4 worm cellular contexts compared by ENCODE assay signal in the genomic region with DNA sequence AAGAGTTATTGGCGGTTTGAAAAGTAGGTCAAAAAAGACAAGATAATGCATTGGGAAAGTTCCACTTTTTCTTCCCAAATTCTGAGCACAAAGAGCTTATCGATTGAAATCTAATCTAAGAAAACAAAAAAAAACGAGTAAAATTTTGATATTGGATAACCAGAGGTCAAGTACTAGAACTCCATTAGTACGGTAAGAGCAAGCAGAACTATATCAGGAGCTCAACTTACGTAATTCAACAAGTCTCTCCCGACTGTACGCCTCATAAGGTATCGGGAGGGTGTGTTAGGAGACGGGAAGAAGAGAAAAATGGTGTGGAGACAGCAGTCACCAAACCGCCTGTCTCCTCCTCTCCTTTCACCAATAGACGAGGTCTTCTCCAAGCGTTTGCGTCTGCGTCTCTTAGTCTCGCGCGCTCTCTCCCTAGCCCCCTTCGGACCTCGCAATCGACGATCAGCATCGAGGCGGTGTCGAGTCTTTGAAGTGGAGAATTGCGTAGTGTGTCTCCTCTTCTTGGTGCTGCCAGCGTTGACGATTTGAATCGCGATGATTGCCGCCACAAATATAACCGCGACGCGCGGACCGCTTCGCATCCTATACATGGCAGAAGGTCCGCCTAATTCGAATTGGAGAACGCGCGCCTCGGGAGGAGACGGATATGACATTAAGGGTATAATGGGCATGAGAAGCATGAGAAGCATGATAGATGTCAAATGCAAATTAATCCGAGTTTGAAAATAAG.
TF ChIP-seq lines count a peak whose summit lies in the region.

Gene F54D5.5 (minus strand): TSS at position 51 of the 742 bp plus-strand sequence.

TF ChIP-seq in whole organism, L2 larva, 48 proteins besides CTCF, POLR2A, EP300 and RAD21 (continues in another document):
- TF ChIP-seq egl-27 (tag; optimal IDR thresholded peaks at IDR 0.05; lab: Kevin White, UChicago) (no peak), nhr-25 (tag; optimal IDR thresholded peaks at IDR 0.05; lab: Kevin White, UChicago) (no peak), unc-62 (GFP tag; optimal IDR thresholded peaks at IDR 0.05; lab: Kevin White, UChicago) (no peak), ztf-11 (tag; optimal IDR thresholded peaks at IDR 0.05; lab: Kevin White, UChicago) (no peak), fos-1 (tag; optimal IDR thresholded peaks at IDR 0.05; lab: Kevin White, UChicago) (no peak), C34F6.9 (tag; optimal IDR thresholded peaks at IDR 0.05; lab: Kevin White, UChicago) (peak; percentile 7), elt-1 (tag; optimal IDR thresholded peaks at IDR 0.05; lab: Kevin White, UChicago) (no peak), nhr-23 (tag; optimal IDR thresholded peaks at IDR 0.05; lab: Kevin White, UChicago) (no peak), ama-1 (optimal IDR thresholded peaks at IDR 0.05; lab: Kevin White, UChicago) (no peak), sma-3 (GFP tag; optimal IDR thresholded peaks at IDR 0.05; lab: Kevin White, UChicago) (no peak), nhr-129 (tag; optimal IDR thresholded peaks at IDR 0.05; lab: Kevin White, UChicago) (peak; percentile 54), mab-5 (tag; optimal IDR thresholded peaks at IDR 0.05; lab: Kevin White, UChicago) (peak; percentile 2), nhr-12 (tag; optimal IDR thresholded peaks at IDR 0.05; lab: Kevin White, UChicago) (no peak), nhr-10 (tag; optimal IDR thresholded peaks at IDR 0.05; lab: Kevin White, UChicago) (no peak), F13H6.1 (tag; optimal IDR thresholded peaks at IDR 0.05; lab: Kevin White, UChicago) (peak; percentile 5), sma-9 (GFP tag; optimal IDR thresholded peaks at IDR 0.05; lab: Kevin White, UChicago) (no peak), sma-9 (tag; optimal IDR thresholded peaks at IDR 0.05; lab: Kevin White, UChicago) (no peak), lin-11 (tag; optimal IDR thresholded peaks at IDR 0.05; lab: Kevin White, UChicago) (peak; percentile 33), unc-39 (tag; optimal IDR thresholded peaks at IDR 0.05; lab: Kevin White, UChicago) (no peak), unc-55 (GFP tag; optimal IDR thresholded peaks at IDR 0.05; lab: Kevin White, UChicago) (peak; percentile 34), nhr-6 (tag; optimal IDR thresholded peaks at IDR 0.05; lab: Kevin White, UChicago) (no peak), nhr-77 (tag; optimal IDR thresholded peaks at IDR 0.05; lab: Kevin White, UChicago) (no peak)

TF ChIP-seq in whole organism, L4 larva, 104 proteins besides CTCF, POLR2A, EP300 and RAD21:
- TF ChIP-seq lin-1 (GFP tag; IDR thresholded peaks at IDR 0.05; lab: Robert Waterston, UW) = no peak
- TF ChIP-seq nhr-48 (tag; optimal IDR thresholded peaks at IDR 0.05; lab: Kevin White, UChicago) = no peak
- no peak for TF ChIP-seq mdl-1 (tag; optimal IDR thresholded peaks at IDR 0.05; lab: Kevin White, UChicago)
- TF ChIP-seq nhr-6 (tag; optimal IDR thresholded peaks at IDR 0.05; lab: Kevin White, UChicago) = peak; percentile 37
- TF ChIP-seq egl-43 (GFP tag; IDR thresholded peaks at IDR 0.05; lab: Robert Waterston, UW) = peak; percentile 69; the same call in 1 of the 2 replicates
- 0 out of 4 replicates have a peak, but pooled peaks of 1 of the 2 experiments have one; percentile 60 for TF ChIP-seq madf-5 (GFP tag; IDR thresholded peaks at IDR 0.05; lab: Robert Waterston, UW)
- no peak for TF ChIP-seq daf-12 (tag; optimal IDR thresholded peaks at IDR 0.05; lab: Kevin White, UChicago)
- TF ChIP-seq nhr-11 (tag; optimal IDR thresholded peaks at IDR 0.05; lab: Kevin White, UChicago) = no peak
- TF ChIP-seq mxl-2 (GFP tag; conservative IDR thresholded peaks at IDR 0.05; lab: Robert Waterston, UW) = no peak
- no peak for TF ChIP-seq nhr-77 (tag; optimal IDR thresholded peaks at IDR 0.05; lab: Kevin White, UChicago)
- TF ChIP-seq ceh-28 (tag; optimal IDR thresholded peaks at IDR 0.05; lab: Kevin White, UChicago) = no peak
- no peak for TF ChIP-seq mxl-3 (GFP tag; optimal IDR thresholded peaks at IDR 0.05; lab: Kevin White, UChicago)
- no peak for TF ChIP-seq ztf-7 (tag; optimal IDR thresholded peaks at IDR 0.05; lab: Kevin White, UChicago)
- TF ChIP-seq unc-62 (GFP tag; optimal IDR thresholded peaks at IDR 0.05 in 1 of 2; lab: Kevin White, UChicago) = peak in 1 of 2 experiments; percentile 31
- TF ChIP-seq unc-62 (tag; optimal IDR thresholded peaks at IDR 0.05; lab: Kevin White, UChicago) = no peak
- TF ChIP-seq set-16 (GFP tag; IDR thresholded peaks at IDR 0.05; lab: Robert Waterston, UW) = peak; percentile 68
- no peak for TF ChIP-seq lin-39 (tag; optimal IDR thresholded peaks at IDR 0.05; lab: Kevin White, UChicago)
- TF ChIP-seq aha-1 (tag; lab: Kevin White, UChicago) = peak; percentile 43
- TF ChIP-seq Y105C5A.15 (GFP tag; IDR thresholded peaks at IDR 0.05; lab: Robert Waterston, UW) = no peak

TF ChIP-seq in whole organism, late embryonic, 69 proteins besides CTCF, POLR2A, EP300 and RAD21:
- TF ChIP-seq ceh-34 (tag; optimal IDR thresholded peaks at IDR 0.05; lab: Kevin White, UChicago) = peak; percentile 68
- peak; percentile 87 for TF ChIP-seq unc-42 (tag; optimal IDR thresholded peaks at IDR 0.05; lab: Kevin White, UChicago)
- peak; percentile 66 for TF ChIP-seq ref-2 (tag; optimal IDR thresholded peaks at IDR 0.05; lab: Kevin White, UChicago)
- TF ChIP-seq rnt-1 (tag; optimal IDR thresholded peaks at IDR 0.05; lab: Kevin White, UChicago) = peak; percentile 58
- TF ChIP-seq tbx-7 (tag; optimal IDR thresholded peaks at IDR 0.05; lab: Kevin White, UChicago) = peak; percentile 9
- peak; percentile 34 for TF ChIP-seq sdc-2 (tag; optimal IDR thresholded peaks at IDR 0.05; lab: Kevin White, UChicago)
- no peak for TF ChIP-seq npax-4 (tag; optimal IDR thresholded peaks at IDR 0.05; lab: Kevin White, UChicago)
- TF ChIP-seq ceh-14 (tag; optimal IDR thresholded peaks at IDR 0.05; lab: Kevin White, UChicago) = peak; percentile 76
- no peak for TF ChIP-seq odd-2 (tag; optimal IDR thresholded peaks at IDR 0.05; lab: Kevin White, UChicago)
- TF ChIP-seq pros-1 (tag; optimal IDR thresholded peaks at IDR 0.05; lab: Kevin White, UChicago) = peak; percentile 17
- TF ChIP-seq lin-11 (tag; optimal IDR thresholded peaks at IDR 0.05; lab: Kevin White, UChicago) = no peak
- peak; percentile 77 for TF ChIP-seq tbx-2 (tag; optimal IDR thresholded peaks at IDR 0.05; lab: Kevin White, UChicago)
- TF ChIP-seq che-1 (tag; optimal IDR thresholded peaks at IDR 0.05; lab: Kevin White, UChicago) = no peak
- peak; percentile 33 for TF ChIP-seq dmd-4 (tag; optimal IDR thresholded peaks at IDR 0.05; lab: Kevin White, UChicago; ENCODE audit: borderline replicate concordance)
- TF ChIP-seq ceh-31 (tag; optimal IDR thresholded peaks at IDR 0.05; lab: Kevin White, UChicago) = peak; percentile 89
- no peak for TF ChIP-seq nhr-11 (tag; optimal IDR thresholded peaks at IDR 0.05; lab: Kevin White, UChicago)
- peak; percentile 59 for TF ChIP-seq hlh-30 (tag; optimal IDR thresholded peaks at IDR 0.05; lab: Kevin White, UChicago; ENCODE audit: insufficient read depth)
- TF ChIP-seq nfya-1 (tag; optimal IDR thresholded peaks at IDR 0.05; lab: Kevin White, UChicago) = peak; percentile 82

TF ChIP-seq in whole organism, mixed stage, embryonic, 35 proteins besides CTCF, POLR2A, EP300 and RAD21 (continues in another document):
- TF ChIP-seq blmp-1 (tag; optimal IDR thresholded peaks at IDR 0.05; lab: Kevin White, UChicago) (no peak), zip-8 (tag; optimal IDR thresholded peaks at IDR 0.05; lab: Kevin White, UChicago) (no peak), ceh-39 (tag; optimal IDR thresholded peaks at IDR 0.05; lab: Kevin White, UChicago) (peak; percentile 27), flh-1 (GFP tag; optimal IDR thresholded peaks at IDR 0.05; lab: Kevin White, UChicago) (no peak), pha-4 (tag; optimal IDR thresholded peaks at IDR 0.05; lab: Kevin White, UChicago) (peak; percentile 16), ceh-83 (GFP tag; optimal IDR thresholded peaks at IDR 0.05; lab: Kevin White, UChicago) (no peak), tbx-8 (GFP tag; optimal IDR thresholded peaks at IDR 0.05; lab: Kevin White, UChicago) (no peak), unc-120 (tag; optimal IDR thresholded peaks at IDR 0.05; lab: Kevin White, UChicago; ENCODE audit: poor library complexity, severe bottlenecking) (peak; percentile 8), lsy-2 (tag; optimal IDR thresholded peaks at IDR 0.05; lab: Kevin White, UChicago) (peak; percentile 44), nhr-237 (tag; optimal IDR thresholded peaks at IDR 0.05; lab: Kevin White, UChicago) (no peak), bed-3 (GFP tag; optimal IDR thresholded peaks at IDR 0.05; lab: Kevin White, UChicago) (no peak), ham-2 (GFP tag; optimal IDR thresholded peaks at IDR 0.05; lab: Kevin White, UChicago) (peak; percentile 65), nhr-2 (tag; optimal IDR thresholded peaks at IDR 0.05; lab: Kevin White, UChicago) (no peak), nhr-28 (tag; optimal IDR thresholded peaks at IDR 0.05; lab: Kevin White, UChicago) (no peak), sptf-1 (tag; optimal IDR thresholded peaks at IDR 0.05; lab: Kevin White, UChicago) (peak; percentile 88), elt-3 (tag; optimal IDR thresholded peaks at IDR 0.05; lab: Kevin White, UChicago) (no peak), nhr-12 (tag; optimal IDR thresholded peaks at IDR 0.05; lab: Kevin White, UChicago) (no peak), mep-1 (tag; optimal IDR thresholded peaks at IDR 0.05; lab: Kevin White, UChicago) (peak; percentile 70), ces-1 (GFP tag; optimal IDR thresholded peaks at IDR 0.05; lab: Kevin White, UChicago) (peak; percentile 90), elt-1 (tag; optimal IDR thresholded peaks at IDR 0.05; lab: Kevin White, UChicago; ENCODE audit: borderline replicate concordance, insufficient read depth) (peak; percentile 42), mab-5 (tag; optimal IDR thresholded peaks at IDR 0.05; lab: Kevin White, UChicago) (no peak), drap-1 (GFP tag; optimal IDR thresholded peaks at IDR 0.05; lab: Kevin White, UChicago) (peak; percentile 23), snpc-4 (tag; optimal IDR thresholded peaks at IDR 0.05; lab: Kevin White, UChicago) (no peak), lin-32 (GFP tag; optimal IDR thresholded peaks at IDR 0.05; lab: Kevin White, UChicago) (no peak), hlh-1 (tag; optimal IDR thresholded peaks at IDR 0.05; lab: Kevin White, UChicago) (peak; percentile 50), nhr-76 (tag; optimal IDR thresholded peaks at IDR 0.05; lab: Kevin White, UChicago) (no peak), sem-2 (GFP tag; optimal IDR thresholded peaks at IDR 0.05; lab: Kevin White, UChicago) (no peak), cnd-1 (tag; optimal IDR thresholded peaks at IDR 0.05; lab: Kevin White, UChicago) (peak; percentile 86), lin-13 (tag; optimal IDR thresholded peaks at IDR 0.05; lab: Kevin White, UChicago) (peak; percentile 35), ztf-11 (tag; optimal IDR thresholded peaks at IDR 0.05; lab: Kevin White, UChicago) (peak; percentile 80), unc-62 (GFP tag; optimal IDR thresholded peaks at IDR 0.05; lab: Kevin White, UChicago) (peak; percentile 48), unc-39 (tag; optimal IDR thresholded peaks at IDR 0.05; lab: Kevin White, UChicago) (peak; percentile 63), M03D4.4 (tag; optimal IDR thresholded peaks at IDR 0.05; lab: Kevin White, UChicago) (no peak)
